Worm (Caenorhabditis elegans) whole organism, L3 larva: Measurements from ENCODE around the gene faxc-2.

Experiments
- ZK546.5 ChIP-seq: sonication (generic microtip); optimal IDR thresholded peaks from 2 replicates; lab custom pipeline; 2017; ENCODE audit warnings: missing biosample characterization, missing genetic modification characterization
- aly-2 ChIP-seq: fragments of 150-350 bp; optimal IDR thresholded peaks from 2 replicates; lab custom pipeline; 2014; ENCODE audit warnings: missing biosample characterization, missing genetic modification characterization
- ama-1 ChIP-seq: fragments of 150-350 bp; optimal IDR thresholded peaks from 2 replicates; lab custom pipeline; 2018
- egl-27 ChIP-seq: sonication (generic microtip); optimal IDR thresholded peaks from 4 replicates; lab custom pipeline; 2017; ENCODE audit warnings: missing biosample characterization, missing genetic modification reagents, missing genetic modification characterization
- elt-3 ChIP-seq, 3 experiments: fragments of 150-350 bp in 1 of 3; sonication (generic microtip) in 2 of 3; optimal IDR thresholded peaks; 2 replicates in 2 of 3; 4 replicates in 1 of 3; lab custom pipeline; 2014 to 2017; ENCODE audit warnings: missing biosample characterization in 3 of 3, missing genetic modification characterization in 3 of 3
- fos-1 ChIP-seq: fragments of 150-350 bp; optimal IDR thresholded peaks from 2 replicates; lab custom pipeline; 2014; ENCODE audit warnings: missing biosample characterization, missing genetic modification characterization
- jun-1 ChIP-seq: fragments of 150-350 bp; optimal IDR thresholded peaks from 2 replicates; lab custom pipeline; 2014; ENCODE audit warnings: missing biosample characterization, missing genetic modification reagents, missing genetic modification characterization
- lin-15B ChIP-seq: fragments of 150-350 bp; optimal IDR thresholded peaks from 2 replicates; lab custom pipeline; 2014; ENCODE audit warnings: missing biosample characterization, missing genetic modification characterization
- nhr-11 ChIP-seq: fragments of 150-350 bp; optimal IDR thresholded peaks from 2 replicates; lab custom pipeline; 2014; ENCODE audit warnings: missing biosample characterization, missing genetic modification characterization
- nhr-76 ChIP-seq: fragments of 150-350 bp; sonication (generic microtip); optimal IDR thresholded peaks from 5 replicates; lab custom pipeline; 2014; ENCODE audit warnings: missing biosample characterization, missing genetic modification characterization
- pha-4 ChIP-seq: fragments of 150-350 bp; optimal IDR thresholded peaks from 2 replicates; lab custom pipeline; 2014; ENCODE audit warnings: missing biosample characterization, missing genetic modification reagents, missing genetic modification characterization
- pqm-1 ChIP-seq: fragments of 150-350 bp; optimal IDR thresholded peaks from 2 replicates; lab custom pipeline; 2017; ENCODE audit warnings: missing biosample characterization, missing genetic modification characterization, inconsistent platforms
- unc-62 ChIP-seq: fragments of 150-350 bp; sonication (generic microtip); optimal IDR thresholded peaks from 4 replicates; lab custom pipeline; 2014; ENCODE audit warnings: missing biosample characterization, missing genetic modification reagents, missing genetic modification characterization
- ztf-11 ChIP-seq: fragments of 150-350 bp; optimal IDR thresholded peaks from 2 replicates; lab custom pipeline; 2014; ENCODE audit warnings: missing biosample characterization, missing genetic modification characterization

ce11 chrII:13293502-13293901, 15.6 kb upstream of the faxc-2 start:
- no peak for TF ChIP-seq nhr-76
- no peak for TF ChIP-seq egl-27 (tag; lab: Kevin White, UChicago)
- TF ChIP-seq ama-1 (lab: Kevin White, UChicago), result no peak
- no peak for TF ChIP-seq nhr-11 (tag; lab: Kevin White, UChicago)
- TF ChIP-seq ZK546.5 (tag; lab: Kevin White, UChicago), result no peak
- no peak for TF ChIP-seq pha-4 (tag; lab: Kevin White, UChicago)
- TF ChIP-seq fos-1 (tag; lab: Kevin White, UChicago), result no peak
- TF ChIP-seq aly-2, result no peak
- TF ChIP-seq elt-3 (tag; optimal IDR thresholded peaks at IDR 0.05; lab: Kevin White, UChicago), result no peak
- no peak for TF ChIP-seq pqm-1 (tag; lab: Kevin White, UChicago)
- no peak for TF ChIP-seq jun-1
- no peak for TF ChIP-seq lin-15B
- TF ChIP-seq ztf-11, result no peak
- no peak for TF ChIP-seq unc-62 (GFP tag; lab: Kevin White, UChicago)
